Worm (Caenorhabditis elegans) whole organism, dauer: Measurements from ENCODE around the gene F38E1.10.

Experiments
- unc-62 ChIP-seq: sonication (generic microtip); optimal IDR thresholded peaks from 2 replicates; lab custom pipeline; 2017; ENCODE audit warnings: missing biosample characterization, missing genetic modification reagents, missing genetic modification characterization

F38E1.10 gene

ce11 chrV:8375419-8375818 lies at the start of gene F38E1.10:
Gene F38E1.10, minus strand, starts transcription at chrV:8375519.
- TF ChIP-seq unc-62 (GFP tag; lab: Kevin White, UChicago): no peak

ce11 chrV:8417271-8417670 lies 42.0 kb upstream of the F38E1.10 start:
- TF ChIP-seq unc-62 (GFP tag; lab: Kevin White, UChicago): no peak

ce11 chrV:8415113-8415530 lies 39.8 kb upstream of the F38E1.10 start:
- no peak for TF ChIP-seq unc-62 (GFP tag; lab: Kevin White, UChicago)

- no peak for TF ChIP-seq unc-62 (GFP tag; lab: Kevin White, UChicago)
Observed at ce11 chrV:8414036-8414728, 38.9 kb upstream of the F38E1.10 start, which contains the start of gene pos-1. Gene pos-1, plus strand, starts transcription at chrV:8414086.

ce11 chrV:8413432-8414021 lies 38.2 kb upstream of the F38E1.10 start, which contains the start of gene vha-18:
Gene vha-18, minus strand, starts transcription at chrV:8413482.
- no peak for TF ChIP-seq unc-62 (GFP tag; lab: Kevin White, UChicago)

ce11 chrV:8410406-8410805 lies 35.1 kb upstream of the F38E1.10 start, which contains the start of gene F52E1.2:
Gene F52E1.2, plus strand, starts transcription at chrV:8410595.
- TF ChIP-seq unc-62 (GFP tag; lab: Kevin White, UChicago): no peak

- no peak for TF ChIP-seq unc-62 (GFP tag; lab: Kevin White, UChicago)
Observed at ce11 chrV:8409594-8409993, 34.3 kb upstream of the F38E1.10 start.

- no peak for TF ChIP-seq unc-62 (GFP tag; lab: Kevin White, UChicago)
Observed at ce11 chrV:8406911-8407310, 31.6 kb upstream of the F38E1.10 start.

- TF ChIP-seq unc-62 (GFP tag; lab: Kevin White, UChicago): no peak
Observed at ce11 chrV:8406155-8406554, 30.8 kb upstream of the F38E1.10 start.

- no peak for TF ChIP-seq unc-62 (GFP tag; lab: Kevin White, UChicago)
Observed at ce11 chrV:8404339-8404738, 29.0 kb upstream of the F38E1.10 start.

ce11 chrV:8403916-8404315 lies 28.6 kb upstream of the F38E1.10 start:
- TF ChIP-seq unc-62 (GFP tag; lab: Kevin White, UChicago): no peak

ce11 chrV:8403152-8403551 lies 27.8 kb upstream of the F38E1.10 start:
- TF ChIP-seq unc-62 (GFP tag; lab: Kevin White, UChicago): no peak

- no peak for TF ChIP-seq unc-62 (GFP tag; lab: Kevin White, UChicago)
Observed at ce11 chrV:8402392-8402791, 27.1 kb upstream of the F38E1.10 start, which contains the start of gene F52E1.9. Gene F52E1.9, minus strand, starts transcription at chrV:8402669.

ce11 chrV:8401267-8401666 lies 25.9 kb upstream of the F38E1.10 start:
- TF ChIP-seq unc-62 (GFP tag; lab: Kevin White, UChicago): no peak

ce11 chrV:8400808-8401207 lies 25.5 kb upstream of the F38E1.10 start:
- TF ChIP-seq unc-62 (GFP tag; lab: Kevin White, UChicago): no peak

- TF ChIP-seq unc-62 (GFP tag; lab: Kevin White, UChicago): no peak
Observed at ce11 chrV:8394357-8394850, 19.1 kb upstream of the F38E1.10 start, which contains the start of the genes pho-6 and F52E1.3. Gene pho-6, minus strand, starts transcription at chrV:8394457. Gene F52E1.3, plus strand, starts transcription at chrV:8394800.
